Fruit fly (Drosophila melanogaster) whole organism, embryonic: ENCODE measurements around the gene Dsor1.

Source experiments
- Abd-B ChIP-seq: fragments of 200-800 bp; sonication (Bioruptor generic); optimal IDR thresholded peaks from 2 replicates; lab custom pipeline; 2018; ENCODE audit warnings: missing biosample characterization, mild to moderate bottlenecking, missing genetic modification characterization, moderate library complexity
- Ada2b ChIP-seq: fragments of 200-800 bp; sonication (Bioruptor generic); IDR thresholded peaks from 2 replicates; pipeline ENCODE4 v1.3.6; 2022; ENCODE audit warnings: missing biosample characterization, missing genetic modification characterization
- Bdp1 ChIP-seq: fragments of 200-800 bp; sonication (Bioruptor generic); optimal IDR thresholded peaks from 3 replicates; lab custom pipeline; 2016; ENCODE audit warnings: missing biosample characterization, missing genetic modification characterization
- CG10979 ChIP-seq: fragments of 200-800 bp; sonication (Bioruptor generic); optimal IDR thresholded peaks from 2 replicates; lab custom pipeline; 2018; ENCODE audit warnings: missing biosample characterization, mild to moderate bottlenecking, missing genetic modification characterization, moderate library complexity
- CG13123 ChIP-seq: fragments of 200-800 bp; sonication (Bioruptor generic); optimal IDR thresholded peaks from 2 replicates; lab custom pipeline; 2016; ENCODE audit warnings: missing biosample characterization, missing genetic modification characterization
- CG14441 ChIP-seq: fragments of 200-800 bp; sonication (Bioruptor generic); IDR thresholded peaks from 2 replicates; pipeline ENCODE4 v1.3.6; 2022; ENCODE audit warnings: missing biosample characterization, missing genetic modification characterization
- CG15514 ChIP-seq: fragments of 200-800 bp; sonication (Bioruptor generic); optimal IDR thresholded peaks from 3 replicates; lab custom pipeline; 2017; ENCODE audit warnings: missing biosample characterization, missing genetic modification characterization, mild to moderate bottlenecking, moderate library complexity, missing genetic modification reagents
- CG1647 ChIP-seq: fragments of 200-800 bp; sonication (Bioruptor generic); optimal IDR thresholded peaks from 3 replicates; lab custom pipeline; 2016; ENCODE audit warnings: missing biosample characterization, missing genetic modification characterization
- CG17568 ChIP-seq: fragments of 200-800 bp; sonication (Bioruptor generic); optimal IDR thresholded peaks from 2 replicates; lab custom pipeline; 2018; ENCODE audit warnings: missing biosample characterization, mild to moderate bottlenecking, missing genetic modification characterization, moderate library complexity
- CG17829 ChIP-seq: fragments of 200-800 bp; optimal IDR thresholded peaks from 2 replicates; lab custom pipeline; 2019; ENCODE audit warnings: missing biosample characterization, mild to moderate bottlenecking, missing genetic modification characterization, moderate library complexity
- CG3407 ChIP-seq: fragments of 200-800 bp; sonication (Bioruptor generic); optimal IDR thresholded peaks from 2 replicates; lab custom pipeline; 2018; ENCODE audit warnings: missing biosample characterization, mild to moderate bottlenecking, missing genetic modification characterization
- CG4360 ChIP-seq: fragments of 200-800 bp; sonication (Bioruptor generic); IDR thresholded peaks from 2 replicates; pipeline ENCODE4 v1.3.6; 2022; ENCODE audit warnings: missing biosample characterization, missing genetic modification characterization
- CG4404 ChIP-seq: fragments of 200-800 bp; sonication (Bioruptor generic); IDR thresholded peaks from 2 replicates; pipeline ENCODE4 v1.3.6; 2022; ENCODE audit warnings: missing biosample characterization, missing genetic modification characterization
- CG8924 ChIP-seq: fragments of 200-800 bp; optimal IDR thresholded peaks from 3 replicates; lab custom pipeline; 2019; ENCODE audit warnings: missing biosample characterization, mild to moderate bottlenecking, missing genetic modification characterization, moderate library complexity
- CTCF ChIP-seq: fragments of 200-800 bp; sonication (Bioruptor generic); optimal IDR thresholded peaks from 2 replicates; lab custom pipeline; 2017; ENCODE audit warnings: missing biosample characterization, mild to moderate bottlenecking, missing genetic modification characterization, moderate library complexity
- D19A ChIP-seq: fragments of 200-800 bp; optimal IDR thresholded peaks from 3 replicates; lab custom pipeline; 2019; ENCODE audit warnings: missing biosample characterization, mild to moderate bottlenecking, missing genetic modification characterization, moderate library complexity
- Dbx ChIP-seq: fragments of 200-800 bp; sonication (Bioruptor generic); IDR thresholded peaks from 3 replicates; pipeline ENCODE4 v1.3.6; 2022; ENCODE audit warnings: missing biosample characterization, missing genetic modification characterization
- Dref ChIP-seq: fragments of 200-800 bp; sonication (Bioruptor generic); IDR thresholded peaks from 2 replicates; pipeline ENCODE4 v1.3.6; 2022; ENCODE audit warnings: missing biosample characterization, missing genetic modification characterization
- ERR ChIP-seq: fragments of 200-800 bp; sonication (Bioruptor generic); optimal IDR thresholded peaks from 2 replicates; lab custom pipeline; 2016; ENCODE audit warnings: missing biosample characterization, missing genetic modification characterization
- Gsc ChIP-seq: fragments of 200-800 bp; sonication (Bioruptor generic); IDR thresholded peaks from 2 replicates; pipeline ENCODE4 v1.3.6; 2022; ENCODE audit warnings: missing biosample characterization, missing genetic modification characterization
- HmgZ ChIP-seq: fragments of 200-800 bp; sonication (Bioruptor generic); optimal IDR thresholded peaks from 2 replicates; lab custom pipeline; 2018; ENCODE audit warnings: missing biosample characterization, mild to moderate bottlenecking, missing genetic modification characterization
- Med ChIP-seq: fragments of 200-800 bp; sonication (Bioruptor generic); peaks from one replicate; lab custom pipeline; 2016; ENCODE audit warnings: missing biosample characterization, missing genetic modification characterization, mild to moderate bottlenecking, inconsistent platforms, moderate library complexity
- Nf-YC ChIP-seq: fragments of 200-800 bp; optimal IDR thresholded peaks from 3 replicates; lab custom pipeline; 2019; ENCODE audit warnings: missing biosample characterization, mild to moderate bottlenecking, missing genetic modification characterization, moderate library complexity
- NfI ChIP-seq: fragments of 200-800 bp; sonication (Bioruptor generic); optimal IDR thresholded peaks from 3 replicates; lab custom pipeline; 2018; ENCODE audit warnings: missing biosample characterization, mild to moderate bottlenecking, missing genetic modification characterization, moderate library complexity
- Pdp1 ChIP-seq, 2 experiments: fragments of 200-800 bp; sonication (Bioruptor generic); optimal IDR thresholded peaks; 3 replicates each; lab custom pipeline; 2016; ENCODE audit warnings: missing biosample characterization in 2 of 2, missing genetic modification characterization in 2 of 2, mild to moderate bottlenecking in 1 of 2, moderate library complexity in 1 of 2
- Scr ChIP-seq: fragments of 200-800 bp; sonication (Bioruptor generic); IDR thresholded peaks from 2 replicates; pipeline ENCODE4 v1.3.6; 2022; ENCODE audit warnings: missing biosample characterization, missing genetic modification characterization; ENCODE audit not compliant: partially characterized antibody
- Sry-δ ChIP-seq: fragments of 200-800 bp; sonication (Bioruptor generic); optimal IDR thresholded peaks from 2 replicates; lab custom pipeline; 2016; ENCODE audit warnings: missing biosample characterization, missing genetic modification characterization
- ac ChIP-seq: fragments of 200-800 bp; sonication (Bioruptor generic); optimal IDR thresholded peaks from 3 replicates; lab custom pipeline; 2017; ENCODE audit warnings: missing biosample characterization, mild to moderate bottlenecking, missing genetic modification characterization
- amos ChIP-seq: fragments of 200-800 bp; sonication (Bioruptor generic); IDR thresholded peaks from 2 replicates; pipeline ENCODE4 v1.3.6; 2022; ENCODE audit warnings: missing biosample characterization, missing genetic modification characterization; ENCODE audit not compliant: partially characterized antibody
- ase ChIP-seq: fragments of 200-800 bp; sonication (Bioruptor generic); IDR thresholded peaks from 3 replicates; pipeline ENCODE4 v1.3.6; 2022; ENCODE audit warnings: missing biosample characterization, missing genetic modification characterization
- ato ChIP-seq: fragments of 200-800 bp; sonication (Bioruptor generic); IDR thresholded peaks from 2 replicates; pipeline ENCODE4 v1.3.6; 2022; ENCODE audit warnings: missing biosample characterization, missing genetic modification characterization; ENCODE audit not compliant: partially characterized antibody
- bbx ChIP-seq: fragments of 200-800 bp; sonication (Bioruptor generic); IDR thresholded peaks from 2 replicates; pipeline ENCODE4 v1.3.6; 2022; ENCODE audit warnings: missing biosample characterization, missing genetic modification characterization; ENCODE audit not compliant: partially characterized antibody
- cg ChIP-seq: fragments of 200-800 bp; sonication (Bioruptor generic); optimal IDR thresholded peaks from 3 replicates; lab custom pipeline; 2019; ENCODE audit warnings: missing biosample characterization, mild to moderate bottlenecking, missing genetic modification characterization, moderate library complexity
- crol ChIP-seq: fragments of 200-800 bp; sonication (Bioruptor generic); IDR thresholded peaks from 2 replicates; pipeline ENCODE4 v1.3.6; 2022; ENCODE audit warnings: missing biosample characterization, missing genetic modification characterization
- crp ChIP-seq, 2 experiments: fragments of 200-800 bp; sonication (Bioruptor generic); optimal IDR thresholded peaks; 2 replicates in 1 of 2; 3 replicates in 1 of 2; lab custom pipeline; 2017; ENCODE audit warnings: missing biosample characterization in 2 of 2, missing genetic modification characterization in 2 of 2, mild to moderate bottlenecking in 1 of 2, moderate library complexity in 1 of 2
- emc ChIP-seq: fragments of 200-800 bp; sonication (Bioruptor generic); optimal IDR thresholded peaks from 2 replicates; lab custom pipeline; 2016; ENCODE audit warnings: missing biosample characterization, missing genetic modification characterization
- fd64A ChIP-seq: fragments of 200-800 bp; sonication (Bioruptor generic); optimal IDR thresholded peaks from 3 replicates; lab custom pipeline; 2018; ENCODE audit warnings: missing biosample characterization, mild to moderate bottlenecking, missing genetic modification characterization
- gsb-n ChIP-seq: fragments of 200-800 bp; sonication (Bioruptor generic); optimal IDR thresholded peaks from 3 replicates; lab custom pipeline; 2018; ENCODE audit warnings: missing biosample characterization, mild to moderate bottlenecking, missing genetic modification characterization
- h ChIP-seq: fragments of >200 bp; optimal IDR thresholded peaks from 2 replicates; lab custom pipeline; 2017
- hb ChIP-seq: fragments of 200-800 bp; sonication (Bioruptor generic); IDR thresholded peaks from 3 replicates; pipeline ENCODE4 v1.3.6; 2022; ENCODE audit warnings: missing biosample characterization, missing genetic modification characterization; ENCODE audit not compliant: partially characterized antibody
- insv ChIP-seq, 2 experiments: fragments of 200-800 bp; sonication (Bioruptor generic); optimal IDR thresholded peaks; 3 replicates each; lab custom pipeline; 2016 to 2018; ENCODE audit warnings: missing biosample characterization in 2 of 2, missing genetic modification characterization in 2 of 2
- inv ChIP-seq: fragments of 200-800 bp; sonication (Bioruptor generic); IDR thresholded peaks from 2 replicates; pipeline ENCODE4 v1.3.6; 2022; ENCODE audit warnings: missing biosample characterization, missing genetic modification characterization; ENCODE audit not compliant: partially characterized antibody
- knrl ChIP-seq: fragments of 200-800 bp; sonication (Bioruptor generic); IDR thresholded peaks from 3 replicates; pipeline ENCODE4 v1.3.6; 2022; ENCODE audit warnings: missing biosample characterization, missing genetic modification characterization; ENCODE audit not compliant: partially characterized antibody
- mirr ChIP-seq: fragments of 200-800 bp; sonication (Bioruptor generic); optimal IDR thresholded peaks from 3 replicates; lab custom pipeline; 2018; ENCODE audit warnings: missing biosample characterization, mild to moderate bottlenecking, missing genetic modification characterization
- nau ChIP-seq: fragments of 200-800 bp; sonication (Bioruptor generic); optimal IDR thresholded peaks from 3 replicates; lab custom pipeline; 2017; ENCODE audit warnings: missing biosample characterization, mild to moderate bottlenecking, missing genetic modification characterization, missing genetic modification reagents
- nmo ChIP-seq: fragments of 200-800 bp; sonication (Bioruptor generic); optimal IDR thresholded peaks from 2 replicates; lab custom pipeline; 2018; ENCODE audit warnings: missing biosample characterization, mild to moderate bottlenecking, missing genetic modification characterization, moderate library complexity
- nom ChIP-seq: fragments of 200-800 bp; sonication (Bioruptor generic); optimal IDR thresholded peaks from 2 replicates; lab custom pipeline; 2017; ENCODE audit warnings: missing biosample characterization, missing genetic modification characterization, mild to moderate bottlenecking, moderate library complexity, missing genetic modification reagents
- row ChIP-seq: fragments of 200-800 bp; sonication (Bioruptor generic); IDR thresholded peaks from 3 replicates; pipeline ENCODE4 v1.3.6; 2022; ENCODE audit warnings: missing biosample characterization, missing genetic modification characterization
- sim ChIP-seq: fragments of 200-800 bp; sonication (Bioruptor generic); IDR thresholded peaks from 2 replicates; pipeline ENCODE4 v1.3.6; 2022; ENCODE audit warnings: missing biosample characterization, missing genetic modification characterization
- tgo ChIP-seq: fragments of 200-800 bp; sonication (Bioruptor generic); IDR thresholded peaks from 3 replicates; pipeline ENCODE4 v1.3.6; 2022; ENCODE audit warnings: missing biosample characterization, missing genetic modification characterization
- toy ChIP-seq: fragments of 200-800 bp; sonication (Bioruptor generic); IDR thresholded peaks from 2 replicates; pipeline ENCODE4 v1.3.6; 2022; ENCODE audit warnings: missing biosample characterization, missing genetic modification characterization
- twi ChIP-seq: fragments of 200-800 bp; optimal IDR thresholded peaks from 2 replicates; lab custom pipeline; 2019; ENCODE audit warnings: missing biosample characterization, mild to moderate bottlenecking, missing genetic modification characterization, moderate library complexity
- yki ChIP-seq: fragments of >200 bp; optimal IDR thresholded peaks from 3 replicates; lab custom pipeline; 2018

Dsor1 gene

DNA sequence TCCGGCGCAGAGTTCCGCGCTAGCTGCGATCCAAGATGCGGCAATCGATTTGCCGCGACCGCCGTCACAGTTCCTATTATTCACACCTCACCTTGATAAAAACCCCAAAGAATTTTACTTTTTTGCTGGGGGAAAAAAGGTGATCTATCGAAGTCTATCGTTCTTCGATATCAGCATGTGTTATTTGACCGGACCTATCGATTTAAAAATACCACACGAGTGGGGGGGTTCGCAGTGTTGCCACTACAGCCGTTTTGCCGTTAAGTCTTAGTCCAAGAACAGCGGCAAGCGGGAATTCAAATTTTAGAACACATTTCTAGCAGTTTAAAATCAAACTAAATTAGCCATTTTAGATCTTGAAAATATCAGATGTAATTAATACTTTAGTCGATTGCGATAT, 14.9 kb upstream of the Dsor1 start, which contains the start of gene CG12121 (continued):
- TF ChIP-seq inv (GFP tag; lab: Robert Waterston, UW) (peak; percentile 46; the same call in 1 of the 2 replicates), ERR (GFP tag; lab: Kevin White, UChicago) (no peak), Bdp1 (no peak), Gsc (GFP tag; lab: Robert Waterston, UW) (no peak), hb (peak; percentile 75; the same call in 2 of the 3 replicates), bbx (GFP tag; lab: Robert Waterston, UW) (peak; percentile 80), HmgZ (tag; lab: Kevin White, UChicago) (peak; percentile 6), Med (GFP tag; lab: Kevin White, UChicago) (peak; percentile 67), CG1647 (GFP tag; lab: Kevin White, UChicago) (no peak), CG3407 (GFP tag; lab: Kevin White, UChicago) (no peak), Scr (GFP tag; lab: Robert Waterston, UW) (peak; percentile 65), knrl (GFP tag; lab: Robert Waterston, UW) (peak; percentile 52; the same call in 2 of the 3 replicates), CTCF (GFP tag; lab: Kevin White, UChicago) (no peak), fd64A (no peak), Ada2b (no peak), insv (GFP tag; optimal IDR thresholded peaks at IDR 0.05; lab: Kevin White, UChicago) (no peak), crp (GFP tag; optimal IDR thresholded peaks at IDR 0.05; lab: Kevin White, UChicago) (peak in 1 of 2 experiments; percentile 19), row (GFP tag; lab: Robert Waterston, UW) (0 out of 3 replicates have a peak, but pooled peaks have one; percentile 21), ac (GFP tag; lab: Kevin White, UChicago) (no peak), twi (no peak), CG15514 (peak; percentile 71), emc (no peak), crol (no peak), cg (GFP tag; lab: Kevin White, UChicago) (no peak), h (no peak), CG13123 (GFP tag; lab: Kevin White, UChicago) (no peak), amos (peak; percentile 75; the same call in 1 of the 2 replicates), yki (lab: Kevin White, UChicago) (no peak), Abd-B (peak; percentile 18), CG10979 (no peak), CG17829 (tag; lab: Kevin White, UChicago) (peak; percentile 18), Nf-YC (tag; lab: Kevin White, UChicago) (no peak), CG14441 (GFP tag; lab: Robert Waterston, UW) (no peak), Sry-δ (peak; percentile 68), Dbx (no peak), Dref (peak; percentile 87), mirr (GFP tag; lab: Kevin White, UChicago) (no peak)

DNA sequence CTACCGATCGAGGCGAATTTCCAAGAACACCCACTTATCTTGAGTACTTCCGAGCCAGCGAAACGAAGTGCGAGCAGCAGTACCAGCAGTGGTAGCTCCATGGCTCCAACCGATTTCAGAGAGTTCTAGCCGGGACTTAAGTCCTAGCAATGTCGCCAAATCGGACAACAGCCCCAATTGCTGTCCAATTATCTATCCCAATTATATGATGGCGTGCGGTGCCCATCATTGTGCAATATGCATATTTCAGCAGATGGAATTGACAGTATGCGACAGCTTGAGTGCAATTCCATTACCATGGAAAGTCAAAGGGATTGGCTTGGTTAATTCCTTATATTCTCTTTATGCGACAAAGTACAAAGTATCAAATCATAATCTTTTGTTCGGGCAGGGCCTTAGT, 10.7 kb upstream of the Dsor1 start, which contains the start of gene Ir8a:
Gene Ir8a, minus strand, starts transcription at position 101 of the 400 bp plus-strand sequence.
- TF ChIP-seq Ada2b: no peak
- no peak for TF ChIP-seq nau (GFP tag; lab: Kevin White, UChicago)
- TF ChIP-seq sim (GFP tag; lab: Robert Waterston, UW): no peak
- no peak for TF ChIP-seq Pdp1 (GFP tag; optimal IDR thresholded peaks at IDR 0.05; lab: Kevin White, UChicago)
- no peak for TF ChIP-seq tgo
- TF ChIP-seq ase (GFP tag; lab: Robert Waterston, UW): no peak
- no peak for TF ChIP-seq CG8924 (tag; lab: Kevin White, UChicago)
- no peak for TF ChIP-seq CG17568 (GFP tag; lab: Kevin White, UChicago)
- no peak for TF ChIP-seq nom (GFP tag; lab: Kevin White, UChicago)
- no peak for TF ChIP-seq D19A (tag; lab: Kevin White, UChicago)
- TF ChIP-seq CG4360: no peak
- TF ChIP-seq NfI (GFP tag; lab: Kevin White, UChicago): no peak
- no peak for TF ChIP-seq CG4404 (GFP tag; lab: Robert Waterston, UW)
- no peak for TF ChIP-seq toy (GFP tag; lab: Robert Waterston, UW)
- TF ChIP-seq nmo: no peak
- TF ChIP-seq gsb-n (tag; lab: Kevin White, UChicago): no peak
- no peak for TF ChIP-seq ato (GFP tag; lab: Robert Waterston, UW)
